Worm (Caenorhabditis elegans) whole organism, early embryonic: Measurements from ENCODE around the gene C31H1.5.
A peak's percentile ranks its signal among the peaks of the same experiment; 100 is the strongest.

Experiments
- ama-1 ChIP-seq: fragments of 150-350 bp; optimal IDR thresholded peaks from 2 replicates; lab custom pipeline; 2014
- pes-1 ChIP-seq: fragments of 200-800 bp; sonication (Bioruptor generic); IDR thresholded peaks from 2 replicates; pipeline ENCODE4 v1.3.6; 2022; ENCODE audit warnings: missing genetic modification reagents, missing genetic modification characterization, missing compliant biosample characterization
- tbx-37 ChIP-seq: fragments of 200-800 bp; sonication (Bioruptor generic); conservative IDR thresholded peaks from 2 replicates; pipeline ENCODE4 v1.3.6; 2022; ENCODE audit warnings: missing genetic modification reagents, missing genetic modification characterization, missing compliant biosample characterization

DNA sequence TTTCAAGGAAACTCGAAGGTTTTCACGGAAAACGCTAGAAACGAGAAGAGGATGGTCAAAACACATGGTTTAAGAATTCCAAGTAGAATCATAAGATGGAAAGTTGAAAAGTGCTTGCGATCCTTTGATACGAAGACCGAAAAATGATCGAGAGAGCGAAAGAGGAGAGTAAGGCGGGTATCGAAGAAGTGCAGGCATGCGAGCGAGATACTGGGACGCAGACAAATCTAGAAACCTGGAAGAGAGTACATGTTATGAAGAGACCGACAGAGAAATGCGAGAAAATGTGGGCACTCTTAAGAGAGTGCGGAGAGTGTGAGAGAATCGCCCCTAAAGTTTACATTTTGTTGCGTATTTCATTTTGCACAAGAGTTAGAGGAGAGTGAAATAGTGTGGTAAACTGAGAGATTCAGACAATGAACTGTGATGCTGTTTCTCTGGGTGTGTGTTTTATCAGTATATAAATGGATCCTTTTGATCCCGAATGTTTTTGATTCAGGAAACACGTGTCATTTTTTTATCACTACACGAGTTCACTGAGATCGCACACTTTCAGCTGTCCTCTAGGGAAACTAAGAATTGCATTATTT lies 42.5 kb downstream of the C31H1.5 start:
- TF ChIP-seq ama-1 (lab: Kevin White, UChicago) (no peak), tbx-37 (GFP tag; lab: Robert Waterston, UW) (0 out of 2 replicates have a peak, but pooled peaks have one; percentile 8), pes-1 (GFP tag; lab: Robert Waterston, UW) (no peak)
